Fruit fly (Drosophila melanogaster) whole organism, prepupa: ENCODE measurements around the gene CG1812.

Source experiments
- CG11294 ChIP-seq: fragments of 200-800 bp; sonication (Bioruptor generic); IDR thresholded peaks from 2 replicates; pipeline ENCODE4 v1.3.6; 2022; ENCODE audit warnings: missing biosample characterization, missing genetic modification characterization
- CG3919 ChIP-seq: fragments of 200-800 bp; sonication (Bioruptor generic); optimal IDR thresholded peaks from 3 replicates; lab custom pipeline; 2016; ENCODE audit warnings: missing biosample characterization, missing genetic modification characterization
- CG4318 ChIP-seq: fragments of 200-800 bp; sonication (Bioruptor generic); optimal IDR thresholded peaks from 3 replicates; lab custom pipeline; 2017; ENCODE audit warnings: missing biosample characterization, mild to moderate bottlenecking, missing genetic modification characterization
- CG6792 ChIP-seq: fragments of 200-800 bp; sonication (Bioruptor generic); optimal IDR thresholded peaks from 3 replicates; lab custom pipeline; 2016; ENCODE audit warnings: missing biosample characterization, missing genetic modification characterization
- CG6854 ChIP-seq: fragments of 200-800 bp; sonication (Bioruptor generic); optimal IDR thresholded peaks from 2 replicates; lab custom pipeline; 2017; ENCODE audit warnings: missing biosample characterization, mild to moderate bottlenecking, missing genetic modification characterization
- CG8632 ChIP-seq: fragments of 200-800 bp; sonication (Bioruptor generic); optimal IDR thresholded peaks from 3 replicates; lab custom pipeline; 2016; ENCODE audit warnings: missing biosample characterization, missing genetic modification characterization
- Eip75B ChIP-seq: fragments of 200-800 bp; sonication (Bioruptor generic); optimal IDR thresholded peaks from 3 replicates; lab custom pipeline; 2016; ENCODE audit warnings: missing biosample characterization, missing genetic modification characterization
- Hr39 ChIP-seq: fragments of 200-800 bp; sonication (Bioruptor generic); optimal IDR thresholded peaks from 2 replicates; lab custom pipeline; 2016; ENCODE audit warnings: missing biosample characterization, missing genetic modification characterization
- Sox15 ChIP-seq: fragments of 200-800 bp; sonication (Bioruptor generic); optimal IDR thresholded peaks from 3 replicates; lab custom pipeline; 2016; ENCODE audit warnings: missing biosample characterization, missing genetic modification characterization
- esn ChIP-seq: fragments of 200-800 bp; sonication (Bioruptor generic); optimal IDR thresholded peaks from 2 replicates; lab custom pipeline; 2016; ENCODE audit warnings: missing biosample characterization, mild to moderate bottlenecking, missing genetic modification characterization, moderate library complexity
- fd85E ChIP-seq: fragments of 200-800 bp; sonication (Bioruptor generic); optimal IDR thresholded peaks from 3 replicates; lab custom pipeline; 2016; ENCODE audit warnings: missing biosample characterization, missing genetic modification characterization
- salr ChIP-seq, 2 experiments: fragments of 200-800 bp; sonication (Bioruptor generic); optimal IDR thresholded peaks; 3 replicates each; lab custom pipeline; 2016 to 2018; ENCODE audit warnings: missing biosample characterization in 2 of 2, missing genetic modification characterization in 2 of 2, mild to moderate bottlenecking in 1 of 2

The CG1812 gene

DNA sequence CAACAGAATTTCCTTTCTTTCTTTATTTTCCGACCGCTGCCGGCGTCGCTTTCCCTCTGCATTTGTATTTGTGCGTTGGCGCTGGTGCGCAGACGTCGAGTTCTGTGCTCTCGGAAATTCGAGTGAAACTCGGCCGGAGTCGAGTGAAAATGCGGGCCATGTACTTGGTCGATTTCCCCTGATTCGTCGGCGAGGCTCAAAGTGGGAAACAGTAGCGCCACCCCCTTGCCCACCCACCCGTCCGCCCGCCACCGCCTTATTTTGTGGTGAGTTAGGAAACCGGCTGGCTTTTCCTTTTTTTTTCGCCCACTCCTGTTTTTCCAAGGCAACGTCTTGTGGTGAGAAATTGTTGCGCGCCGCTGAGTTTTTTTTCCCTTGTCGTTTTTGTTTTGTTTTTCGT, 48.2 kb downstream of the CG1812 start:
- TF ChIP-seq CG6854 (GFP tag; lab: Kevin White, UChicago) (no peak), Sox15 (GFP tag; lab: Kevin White, UChicago) (no peak), CG4318 (GFP tag; lab: Kevin White, UChicago) (no peak), CG8632 (GFP tag; lab: Kevin White, UChicago) (no peak), Eip75B (GFP tag; lab: Kevin White, UChicago) (no peak), salr (GFP tag; optimal IDR thresholded peaks at IDR 0.05; lab: Kevin White, UChicago) (no peak), CG3919 (no peak), CG11294 (no peak), CG6792 (GFP tag; lab: Kevin White, UChicago) (no peak), esn (GFP tag; lab: Kevin White, UChicago) (no peak), fd85E (no peak), Hr39 (GFP tag; lab: Kevin White, UChicago) (no peak)
